Worm (Caenorhabditis elegans) whole organism, mixed stage, embryonic: ENCODE measurements around the gene mrp-5.

Experiments
- bed-3 ChIP-seq: fragments of 200-800 bp; sonication (Bioruptor generic); optimal IDR thresholded peaks from 3 replicates; lab custom pipeline; 2018; ENCODE audit warnings: mild to moderate bottlenecking, missing genetic modification characterization, moderate library complexity, missing compliant biosample characterization
- blmp-1 ChIP-seq: fragments of 150-350 bp; optimal IDR thresholded peaks from 2 replicates; lab custom pipeline; 2014; ENCODE audit warnings: missing biosample characterization, missing genetic modification characterization
- ceh-39 ChIP-seq: fragments of 150-350 bp; optimal IDR thresholded peaks from 2 replicates; lab custom pipeline; 2014; ENCODE audit warnings: missing biosample characterization, missing genetic modification characterization
- ceh-83 ChIP-seq: fragments of 200-800 bp; sonication (Bioruptor generic); optimal IDR thresholded peaks from 2 replicates; lab custom pipeline; 2018; ENCODE audit warnings: mild to moderate bottlenecking, missing genetic modification characterization, missing compliant biosample characterization
- ces-1 ChIP-seq: fragments of 150-350 bp; optimal IDR thresholded peaks from 2 replicates; lab custom pipeline; 2014; ENCODE audit warnings: missing biosample characterization, missing genetic modification reagents, missing genetic modification characterization
- cnd-1 ChIP-seq: fragments of 200-800 bp; sonication (Bioruptor generic); optimal IDR thresholded peaks from 2 replicates; lab custom pipeline; 2018; ENCODE audit warnings: mild to moderate bottlenecking, missing genetic modification characterization, missing compliant biosample characterization
- drap-1 ChIP-seq: fragments of 200-800 bp; sonication (Bioruptor generic); optimal IDR thresholded peaks from 3 replicates; lab custom pipeline; 2018; ENCODE audit warnings: mild to moderate bottlenecking, missing genetic modification characterization, missing compliant biosample characterization
- elt-1 ChIP-seq: sonication (generic microtip); optimal IDR thresholded peaks from 2 replicates; lab custom pipeline; 2017; ENCODE audit warnings: missing genetic modification characterization, mild to moderate bottlenecking, missing compliant biosample characterization, antibody characterized with exemption, moderate library complexity, borderline replicate concordance; ENCODE audit not compliant: insufficient read depth
- flh-1 ChIP-seq: fragments of 200-800 bp; sonication (Bioruptor generic); optimal IDR thresholded peaks from 2 replicates; lab custom pipeline; 2018; ENCODE audit warnings: mild to moderate bottlenecking, missing genetic modification characterization, moderate library complexity, missing compliant biosample characterization
- ham-2 ChIP-seq: fragments of 200-800 bp; sonication (Bioruptor generic); optimal IDR thresholded peaks from 2 replicates; lab custom pipeline; 2018; ENCODE audit warnings: mild to moderate bottlenecking, missing genetic modification characterization, missing compliant biosample characterization
- hlh-1 ChIP-seq: fragments of 150-350 bp; optimal IDR thresholded peaks from 2 replicates; lab custom pipeline; 2014; ENCODE audit warnings: missing biosample characterization, missing genetic modification reagents, missing genetic modification characterization
- lin-13 ChIP-seq: fragments of 150-350 bp; optimal IDR thresholded peaks from 2 replicates; lab custom pipeline; 2014; ENCODE audit warnings: missing biosample characterization, missing genetic modification characterization
- lin-32 ChIP-seq: fragments of 200-800 bp; sonication (Bioruptor generic); optimal IDR thresholded peaks from 2 replicates; lab custom pipeline; 2018; ENCODE audit warnings: mild to moderate bottlenecking, missing genetic modification characterization, missing compliant biosample characterization
- mep-1 ChIP-seq: fragments of 150-350 bp; optimal IDR thresholded peaks from 2 replicates; lab custom pipeline; 2017; ENCODE audit warnings: missing biosample characterization, missing genetic modification reagents, missing genetic modification characterization, inconsistent platforms
- mls-2 ChIP-seq: sonication (generic microtip); optimal IDR thresholded peaks from 2 replicates; lab custom pipeline; 2016; ENCODE audit warnings: mild to moderate bottlenecking, missing genetic modification characterization, moderate library complexity, missing compliant biosample characterization
- nhr-237 ChIP-seq: fragments of 150-350 bp; optimal IDR thresholded peaks from 2 replicates; lab custom pipeline; 2014; ENCODE audit warnings: missing biosample characterization, missing genetic modification characterization
- nhr-28 ChIP-seq: fragments of 150-350 bp; optimal IDR thresholded peaks from 2 replicates; lab custom pipeline; 2014; ENCODE audit warnings: missing biosample characterization, missing genetic modification characterization
- snpc-4 ChIP-seq: fragments of 150-350 bp; optimal IDR thresholded peaks from 2 replicates; lab custom pipeline; 2014; ENCODE audit warnings: missing biosample characterization, missing genetic modification characterization
- tbx-8 ChIP-seq: fragments of 200-800 bp; sonication (Bioruptor generic); optimal IDR thresholded peaks from 2 replicates; lab custom pipeline; 2018; ENCODE audit warnings: mild to moderate bottlenecking, missing genetic modification characterization, moderate library complexity, missing compliant biosample characterization
- unc-120 ChIP-seq: sonication (generic microtip); optimal IDR thresholded peaks from 2 replicates; lab custom pipeline; 2017; ENCODE audit warnings: missing genetic modification characterization, missing compliant biosample characterization; ENCODE audit not compliant: poor library complexity, severe bottlenecking
- unc-39 ChIP-seq: fragments of 150-350 bp; optimal IDR thresholded peaks from 2 replicates; lab custom pipeline; 2014; ENCODE audit warnings: missing biosample characterization, missing genetic modification characterization
- unc-62 ChIP-seq: fragments of 150-350 bp; optimal IDR thresholded peaks from 2 replicates; lab custom pipeline; 2014; ENCODE audit warnings: missing biosample characterization, missing genetic modification reagents, missing genetic modification characterization
- zip-8 ChIP-seq: fragments of 150-350 bp; optimal IDR thresholded peaks from 2 replicates; lab custom pipeline; 2014; ENCODE audit warnings: missing biosample characterization, missing genetic modification characterization
- ztf-11 ChIP-seq: fragments of 150-350 bp; optimal IDR thresholded peaks from 2 replicates; lab custom pipeline; 2014; ENCODE audit warnings: missing biosample characterization, missing genetic modification characterization

Gene mrp-5

ce11 chrX:14982525-14982924 lies 36.4 kb upstream of the mrp-5 start, which contains the start of gene plp-2:
Gene plp-2 (minus strand): TSS chrX:14982804.
- TF ChIP-seq elt-1 (tag; lab: Kevin White, UChicago) (no peak), unc-39 (tag; lab: Kevin White, UChicago) (no peak), ceh-83 (GFP tag; lab: Kevin White, UChicago) (no peak), zip-8 (tag; lab: Kevin White, UChicago) (no peak), ztf-11 (tag; lab: Kevin White, UChicago) (no peak), lin-32 (no peak), mls-2 (no peak), ceh-39 (tag; lab: Kevin White, UChicago) (no peak), nhr-237 (no peak), bed-3 (GFP tag; lab: Kevin White, UChicago) (no peak)

- TF ChIP-seq ceh-39 (tag; lab: Kevin White, UChicago) (no peak), snpc-4 (no peak), ham-2 (no peak), lin-13 (tag; lab: Kevin White, UChicago) (no peak), elt-1 (tag; lab: Kevin White, UChicago) (no peak), flh-1 (GFP tag; lab: Kevin White, UChicago) (no peak), nhr-28 (tag; lab: Kevin White, UChicago) (no peak), blmp-1 (no peak), ztf-11 (tag; lab: Kevin White, UChicago) (no peak), unc-62 (no peak), bed-3 (GFP tag; lab: Kevin White, UChicago) (no peak)
Measured at ce11 chrX:14979388-14979787, 33.3 kb upstream of the mrp-5 start, which contains the start of gene emre-1. Gene emre-1 (plus strand): TSS chrX:14979688.

- TF ChIP-seq hlh-1 (peak; percentile 53), unc-120 (tag; lab: Kevin White, UChicago) (peak; percentile 0), ceh-83 (GFP tag; lab: Kevin White, UChicago) (no peak), ces-1 (GFP tag; lab: Kevin White, UChicago) (peak; percentile 13)
Measured at ce11 chrX:14978756-14979155, 32.6 kb upstream of the mrp-5 start.

ce11 chrX:14976840-14977534 lies 30.9 kb upstream of the mrp-5 start:
- TF ChIP-seq tbx-8 (no peak), ces-1 (GFP tag; lab: Kevin White, UChicago) (peak; percentile 87)

ce11 chrX:14975467-14976167 lies 29.5 kb upstream of the mrp-5 start, which contains the start of gene F20D1.3:
Gene F20D1.3 (plus strand): TSS chrX:14976117.
- TF ChIP-seq ceh-39 (tag; lab: Kevin White, UChicago) (peak; percentile 29), flh-1 (GFP tag; lab: Kevin White, UChicago) (no peak), nhr-237 (peak; percentile 68), ces-1 (GFP tag; lab: Kevin White, UChicago) (peak; percentile 70), mep-1 (peak; percentile 82), unc-120 (tag; lab: Kevin White, UChicago) (peak; percentile 45), elt-1 (tag; lab: Kevin White, UChicago) (no peak), drap-1 (GFP tag; lab: Kevin White, UChicago) (no peak), bed-3 (GFP tag; lab: Kevin White, UChicago) (no peak), mls-2 (peak; percentile 65), cnd-1 (tag; lab: Kevin White, UChicago) (no peak)

- TF ChIP-seq hlh-1 (no peak), zip-8 (tag; lab: Kevin White, UChicago) (no peak), blmp-1 (no peak), nhr-28 (tag; lab: Kevin White, UChicago) (no peak), bed-3 (GFP tag; lab: Kevin White, UChicago) (no peak), mep-1 (no peak), mls-2 (no peak), unc-62 (no peak)
Measured at ce11 chrX:14973085-14973484, 27.0 kb upstream of the mrp-5 start.
